Fruit fly (Drosophila melanogaster) whole organism, embryonic: Measurements from ENCODE around the gene zld.

ENCODE experiments used
- Adf1 ChIP-seq: fragments of 200-800 bp; sonication (Bioruptor generic); IDR thresholded peaks from 2 replicates; pipeline ENCODE4 v1.3.6; 2022; ENCODE audit warnings: missing biosample characterization, missing genetic modification characterization
- Aef1 ChIP-seq: fragments of 200-800 bp; sonication (Bioruptor generic); IDR thresholded peaks from 3 replicates; pipeline ENCODE4 v1.3.6; 2022; ENCODE audit warnings: missing biosample characterization, missing genetic modification characterization
- CG10979 ChIP-seq: fragments of 200-800 bp; sonication (Bioruptor generic); optimal IDR thresholded peaks from 2 replicates; lab custom pipeline; 2018; ENCODE audit warnings: missing biosample characterization, mild to moderate bottlenecking, missing genetic modification characterization, moderate library complexity
- CG11723 ChIP-seq: fragments of 200-800 bp; sonication (Bioruptor generic); optimal IDR thresholded peaks from 2 replicates; lab custom pipeline; 2017; ENCODE audit warnings: missing biosample characterization, mild to moderate bottlenecking, missing genetic modification characterization
- CG12219 ChIP-seq: fragments of 200-800 bp; sonication (Bioruptor generic); optimal IDR thresholded peaks from 3 replicates; lab custom pipeline; 2018; ENCODE audit warnings: missing biosample characterization, mild to moderate bottlenecking, missing genetic modification characterization
- CG12299 ChIP-seq: fragments of 200-800 bp; sonication (Bioruptor generic); optimal IDR thresholded peaks from 2 replicates; lab custom pipeline; 2018; ENCODE audit warnings: missing biosample characterization, mild to moderate bottlenecking, missing genetic modification characterization
- CG13624 ChIP-seq: fragments of 200-800 bp; sonication (Bioruptor generic); optimal IDR thresholded peaks from 2 replicates; lab custom pipeline; 2016; ENCODE audit warnings: missing biosample characterization, missing genetic modification characterization
- CG14667 ChIP-seq: fragments of 200-800 bp; sonication (Bioruptor generic); IDR thresholded peaks from 2 replicates; pipeline ENCODE4 v1.3.6; 2022; ENCODE audit warnings: missing biosample characterization, missing genetic modification characterization
- CG15696 ChIP-seq: fragments of 200-800 bp; sonication (Bioruptor generic); optimal IDR thresholded peaks from 2 replicates; lab custom pipeline; 2019; ENCODE audit warnings: missing biosample characterization, mild to moderate bottlenecking, missing genetic modification characterization, moderate library complexity
- CG1792 ChIP-seq: fragments of 200-800 bp; sonication (Bioruptor generic); optimal IDR thresholded peaks from 2 replicates; lab custom pipeline; 2016; ENCODE audit warnings: missing biosample characterization, missing genetic modification characterization
- CG18011 ChIP-seq: fragments of 200-800 bp; sonication (Bioruptor generic); optimal IDR thresholded peaks from 2 replicates; lab custom pipeline; 2017; ENCODE audit warnings: missing biosample characterization, missing genetic modification characterization, mild to moderate bottlenecking, moderate library complexity, missing genotype
- CG18262 ChIP-seq: fragments of 200-800 bp; optimal IDR thresholded peaks from 3 replicates; lab custom pipeline; 2019; ENCODE audit warnings: missing biosample characterization, mild to moderate bottlenecking, missing genetic modification characterization, moderate library complexity
- CG2678 ChIP-seq: fragments of 200-800 bp; sonication (Bioruptor generic); optimal IDR thresholded peaks from 3 replicates; lab custom pipeline; 2019; ENCODE audit warnings: missing biosample characterization, mild to moderate bottlenecking, missing genetic modification characterization, moderate library complexity
- CG30403 ChIP-seq: fragments of 200-800 bp; sonication (Bioruptor generic); optimal IDR thresholded peaks from 3 replicates; lab custom pipeline; 2016; ENCODE audit warnings: missing biosample characterization, missing genetic modification characterization
- CG31365 ChIP-seq: fragments of 200-800 bp; sonication (Bioruptor generic); optimal IDR thresholded peaks from 2 replicates; lab custom pipeline; 2018; ENCODE audit warnings: missing biosample characterization, mild to moderate bottlenecking, missing genetic modification characterization
- CG32767 ChIP-seq: fragments of 200-800 bp; sonication (Bioruptor generic); IDR thresholded peaks from 2 replicates; pipeline ENCODE4 v1.3.6; 2022; ENCODE audit warnings: missing biosample characterization, missing genetic modification characterization
- CG3726 ChIP-seq: fragments of 200-800 bp; sonication (Bioruptor generic); IDR thresholded peaks from 3 replicates; pipeline ENCODE4, ENCODE4 v1.3.6; 2022; ENCODE audit warnings: missing biosample characterization, missing genetic modification characterization
- CG42726 ChIP-seq: fragments of 200-800 bp; sonication (Bioruptor generic); IDR thresholded peaks from 2 replicates; pipeline ENCODE4 v1.3.6; 2022; ENCODE audit warnings: missing biosample characterization, missing genetic modification characterization; ENCODE audit not compliant: partially characterized antibody
- CG6254 ChIP-seq: fragments of 200-800 bp; sonication (Bioruptor generic); optimal IDR thresholded peaks from 3 replicates; lab custom pipeline; 2017; ENCODE audit warnings: mild to moderate bottlenecking, missing biosample characterization, missing genetic modification reagents, missing genetic modification characterization
- CG7987 ChIP-seq: fragments of 200-800 bp; sonication (Bioruptor generic); optimal IDR thresholded peaks from 2 replicates; lab custom pipeline; 2018; ENCODE audit warnings: missing biosample characterization, mild to moderate bottlenecking, missing genetic modification characterization, moderate library complexity
- CoRest ChIP-seq: fragments of 200-800 bp; sonication (Bioruptor generic); optimal IDR thresholded peaks from 3 replicates; lab custom pipeline; 2018; ENCODE audit warnings: missing biosample characterization, mild to moderate bottlenecking, missing genetic modification characterization, moderate library complexity
- CrebB ChIP-seq: fragments of 200-800 bp; sonication (Bioruptor generic); optimal IDR thresholded peaks from 3 replicates; lab custom pipeline; 2018; ENCODE audit warnings: missing biosample characterization, mild to moderate bottlenecking, missing genetic modification characterization
- Dll ChIP-seq: fragments of 200-800 bp; sonication (Bioruptor generic); IDR thresholded peaks from 4 replicates; pipeline ENCODE4 v1.3.6; 2022; ENCODE audit warnings: missing biosample characterization, missing genetic modification characterization; ENCODE audit not compliant: partially characterized antibody
- E2f2 ChIP-seq: fragments of 200-800 bp; sonication (Bioruptor generic); IDR thresholded peaks from 2 replicates; pipeline ENCODE4 v1.3.6; 2022; ENCODE audit warnings: missing biosample characterization, missing genetic modification characterization
- Eip74EF ChIP-seq, 2 experiments: fragments of 200-800 bp in 1 of 2; fragments of >200 bp in 1 of 2; sonication (Bioruptor generic) in 1 of 2; optimal IDR thresholded peaks; 2 replicates each; lab custom pipeline; 2017 to 2019; ENCODE audit warnings: missing biosample characterization in 2 of 2, missing genetic modification characterization in 2 of 2, mild to moderate bottlenecking in 1 of 2, moderate library complexity in 1 of 2
- Ets65A ChIP-seq: fragments of 200-800 bp; sonication (Bioruptor generic); peaks from one replicate; lab custom pipeline; 2016; ENCODE audit warnings: missing biosample characterization, missing genetic modification characterization
- Ets97D ChIP-seq: fragments of 200-800 bp; sonication (Bioruptor generic); optimal IDR thresholded peaks from 3 replicates; lab custom pipeline; 2016; ENCODE audit warnings: missing biosample characterization, missing genetic modification characterization
- Hr39 ChIP-seq: fragments of >200 bp; optimal IDR thresholded peaks from 2 replicates; lab custom pipeline; 2017
- Max ChIP-seq: fragments of 200-800 bp; sonication (Bioruptor generic); optimal IDR thresholded peaks from 2 replicates; lab custom pipeline; 2016; ENCODE audit warnings: missing biosample characterization, mild to moderate bottlenecking, missing genetic modification characterization
- Mrtf ChIP-seq: fragments of 200-800 bp; sonication (Bioruptor generic); IDR thresholded peaks from 3 replicates; pipeline ENCODE4 v1.3.6; 2022; ENCODE audit warnings: missing biosample characterization, missing genetic modification characterization
- Rfx ChIP-seq: fragments of 200-800 bp; sonication (Bioruptor generic); IDR thresholded peaks from 2 replicates; pipeline ENCODE4 v1.3.6; 2022; ENCODE audit warnings: missing biosample characterization, missing genetic modification characterization
- Sry-β ChIP-seq: fragments of 200-800 bp; sonication (Bioruptor generic); optimal IDR thresholded peaks from 2 replicates; lab custom pipeline; 2018; ENCODE audit warnings: missing biosample characterization, mild to moderate bottlenecking, missing genetic modification characterization, moderate library complexity
- ab ChIP-seq: fragments of 200-800 bp; sonication (Bioruptor generic); optimal IDR thresholded peaks from 2 replicates; lab custom pipeline; 2016; ENCODE audit warnings: missing biosample characterization, missing genetic modification characterization
- ap ChIP-seq: fragments of 200-800 bp; sonication (Bioruptor generic); IDR thresholded peaks from 2 replicates; pipeline ENCODE4 v1.3.6; 2022; ENCODE audit warnings: missing biosample characterization, missing genetic modification characterization
- bcd ChIP-seq: fragments of 200-800 bp; sonication (Bioruptor generic); optimal IDR thresholded peaks from 2 replicates; lab custom pipeline; 2017; ENCODE audit warnings: missing biosample characterization, mild to moderate bottlenecking, missing genetic modification characterization
- ci ChIP-seq: fragments of 200-800 bp; sonication (Bioruptor generic); IDR thresholded peaks from 3 replicates; pipeline ENCODE4 v1.3.6; 2022; ENCODE audit warnings: missing biosample characterization, missing genetic modification characterization
- crp ChIP-seq, 2 experiments: fragments of 200-800 bp; sonication (Bioruptor generic); optimal IDR thresholded peaks; 2 replicates in 1 of 2; 3 replicates in 1 of 2; lab custom pipeline; 2017; ENCODE audit warnings: missing biosample characterization in 2 of 2, missing genetic modification characterization in 2 of 2, mild to moderate bottlenecking in 1 of 2, moderate library complexity in 1 of 2
- dati ChIP-seq: fragments of 200-800 bp; sonication (Bioruptor generic); IDR thresholded peaks from 2 replicates; pipeline ENCODE4 v1.3.6; 2022; ENCODE audit warnings: missing biosample characterization, missing genetic modification characterization
- exex ChIP-seq: fragments of 200-800 bp; sonication (Bioruptor generic); optimal IDR thresholded peaks from 4 replicates; lab custom pipeline; 2018; ENCODE audit warnings: missing biosample characterization, mild to moderate bottlenecking, missing genetic modification characterization, moderate library complexity
- grn ChIP-seq: fragments of 200-800 bp; sonication (Bioruptor generic); optimal IDR thresholded peaks from 3 replicates; lab custom pipeline; 2017; ENCODE audit warnings: missing biosample characterization, missing genetic modification characterization
- jumu ChIP-seq: fragments of 200-800 bp; sonication (Bioruptor generic); optimal IDR thresholded peaks from 3 replicates; lab custom pipeline; 2016; ENCODE audit warnings: missing biosample characterization, missing genetic modification characterization
- kni ChIP-seq: fragments of 200-800 bp; sonication (Bioruptor generic); optimal IDR thresholded peaks from 3 replicates; lab custom pipeline; 2017; ENCODE audit warnings: mild to moderate bottlenecking, missing biosample characterization, missing genetic modification reagents, missing genetic modification characterization
- mld ChIP-seq: fragments of 200-800 bp; sonication (Bioruptor generic); IDR thresholded peaks from 3 replicates; pipeline ENCODE4 v1.3.6; 2022; ENCODE audit warnings: missing biosample characterization, missing genetic modification characterization; ENCODE audit not compliant: partially characterized antibody
- odd ChIP-seq: fragments of 200-800 bp; sonication (Bioruptor generic); optimal IDR thresholded peaks from 2 replicates; lab custom pipeline; 2017; ENCODE audit warnings: missing biosample characterization, mild to moderate bottlenecking, missing genetic modification characterization
- otp ChIP-seq: fragments of 200-800 bp; sonication (Bioruptor generic); IDR thresholded peaks from 3 replicates; pipeline ENCODE4, ENCODE4 v1.3.6; 2022; ENCODE audit warnings: missing biosample characterization, missing genetic modification characterization
- pan ChIP-seq, 4 experiments: fragments of >200 bp in 3 of 4; fragments of 200-800 bp in 1 of 4; sonication (Bioruptor generic) in 1 of 4; optimal IDR thresholded peaks in 3 of 4; IDR thresholded peaks in 1 of 4; 2 replicates each; pipeline versions ENCODE4 v1.3.6 to Lab custom; 2017 to 2022; ENCODE audit warnings: missing biosample characterization in 2 of 4, missing genetic modification characterization in 2 of 4, mixed read lengths in 1 of 4
- pnt ChIP-seq: fragments of 200-800 bp; sonication (Bioruptor generic); optimal IDR thresholded peaks from 3 replicates; lab custom pipeline; 2016; ENCODE audit warnings: missing biosample characterization, missing genetic modification characterization
- sens ChIP-seq: fragments of 200-800 bp; sonication (Bioruptor generic); peaks from one replicate; lab custom pipeline; 2016; ENCODE audit warnings: missing biosample characterization, missing genetic modification characterization
- slp2 ChIP-seq: fragments of 200-800 bp; sonication (Bioruptor generic); optimal IDR thresholded peaks from 2 replicates; lab custom pipeline; 2016; ENCODE audit warnings: missing biosample characterization, missing genetic modification characterization

zld gene

dm6 chrX:19769821-19770519 is 13.4 kb downstream of the zld start (continued):
- no peak for TF ChIP-seq Mrtf (GFP tag; lab: Robert Waterston, UW)
- no peak for TF ChIP-seq CG14667 (GFP tag; lab: Robert Waterston, UW)
- no peak for TF ChIP-seq crp (GFP tag; optimal IDR thresholded peaks at IDR 0.05; lab: Kevin White, UChicago)
- TF ChIP-seq jumu, result no peak
- no peak for TF ChIP-seq CG1792 (GFP tag; lab: Kevin White, UChicago)
- TF ChIP-seq Max (GFP tag; lab: Kevin White, UChicago), result no peak
- TF ChIP-seq mld (GFP tag; lab: Robert Waterston, UW), result no peak
- TF ChIP-seq sens (GFP tag; lab: Kevin White, UChicago), result peak; percentile 94
- no peak for TF ChIP-seq CG11723 (GFP tag; lab: Kevin White, UChicago)
- TF ChIP-seq CG42726 (GFP tag; lab: Robert Waterston, UW), result no peak
- TF ChIP-seq CoRest (tag; lab: Kevin White, UChicago), result peak; percentile 39
- no peak for TF ChIP-seq Sry-β (GFP tag; lab: Kevin White, UChicago)
- TF ChIP-seq CrebB (tag; lab: Kevin White, UChicago), result no peak
- peak; percentile 75 for TF ChIP-seq CG18262
- peak; percentile 67; the same call in 2 of the 3 replicates for TF ChIP-seq ci (GFP tag; lab: Robert Waterston, UW)
- TF ChIP-seq E2f2 (GFP tag; lab: Robert Waterston, UW), result no peak
- TF ChIP-seq Dll (GFP tag; lab: Robert Waterston, UW), result no peak
- TF ChIP-seq CG12219, result no peak
- TF ChIP-seq CG2678 (tag; lab: Kevin White, UChicago), result peak; percentile 51
- TF ChIP-seq grn (GFP tag; lab: Kevin White, UChicago), result no peak
- peak; percentile 58 for TF ChIP-seq CG15696 (tag; lab: Kevin White, UChicago)
- TF ChIP-seq Ets97D (GFP tag; lab: Kevin White, UChicago), result no peak
- no peak for TF ChIP-seq Eip74EF (GFP tag; optimal IDR thresholded peaks at IDR 0.05; lab: Kevin White, UChicago)
- no peak for TF ChIP-seq Adf1 (GFP tag; lab: Robert Waterston, UW)
- TF ChIP-seq Rfx, result no peak
- TF ChIP-seq odd (GFP tag; lab: Kevin White, UChicago), result no peak
- peak; percentile 29 for TF ChIP-seq kni (GFP tag; lab: Kevin White, UChicago)
- TF ChIP-seq CG31365 (tag; lab: Kevin White, UChicago), result no peak
- peak; percentile 27 for TF ChIP-seq CG13624
- TF ChIP-seq Hr39, result no peak
- TF ChIP-seq pan (optimal IDR thresholded peaks at IDR 0.05; lab: Kevin White, UChicago), result no peak
- TF ChIP-seq pan (GFP tag; optimal IDR thresholded peaks at IDR 0.05 in 1 of 2, IDR thresholded peaks at IDR 0.05 in 1 of 2), result no peak
- TF ChIP-seq ab (GFP tag; lab: Kevin White, UChicago), result no peak
- TF ChIP-seq exex (tag; lab: Kevin White, UChicago), result no peak
- TF ChIP-seq dati (GFP tag; lab: Robert Waterston, UW), result no peak
- TF ChIP-seq CG18011 (GFP tag; lab: Kevin White, UChicago), result no peak
- TF ChIP-seq Aef1 (GFP tag; lab: Robert Waterston, UW), result no peak
- TF ChIP-seq slp2 (GFP tag; lab: Kevin White, UChicago), result peak; percentile 35
- no peak for TF ChIP-seq CG7987 (GFP tag; lab: Kevin White, UChicago)
- no peak for TF ChIP-seq ap (GFP tag; lab: Robert Waterston, UW)
- TF ChIP-seq CG30403, result peak; percentile 51
- 0 out of 2 replicates have a peak, but pooled peaks have one; percentile 15 for TF ChIP-seq CG32767
- TF ChIP-seq otp, result peak; percentile 51; the same call in 1 of the 3 replicates
- peak; percentile 79 for TF ChIP-seq CG10979 (tag; lab: Kevin White, UChicago)
- peak; percentile 74 for TF ChIP-seq Ets65A (GFP tag; lab: Kevin White, UChicago)
- no peak for TF ChIP-seq CG3726
- peak; percentile 13 for TF ChIP-seq bcd
- peak; percentile 33 for TF ChIP-seq CG6254 (GFP tag; lab: Kevin White, UChicago)
- TF ChIP-seq pnt (GFP tag; lab: Kevin White, UChicago), result peak; percentile 21
- no peak for TF ChIP-seq CG12299 (tag; lab: Kevin White, UChicago)
